Worm (Caenorhabditis elegans) whole organism, midembryonic: ENCODE results near the gene R10F2.5.

Source experiments
- T22C8.4 ChIP-seq: fragments of 200-800 bp; sonication (Bioruptor generic); IDR thresholded peaks from 2 replicates; pipeline ENCODE4 v1.3.6; 2022; ENCODE audit warnings: missing genetic modification characterization, missing compliant biosample characterization
- flt-1 ChIP-seq: fragments of 200-800 bp; sonication (Bioruptor generic); IDR thresholded peaks from 2 replicates; pipeline ENCODE4 v1.3.6; 2022; ENCODE audit warnings: missing genetic modification characterization, missing compliant biosample characterization
- klf-2 ChIP-seq: fragments of 200-800 bp; sonication (Bioruptor generic); conservative IDR thresholded peaks from 2 replicates; pipeline ENCODE4 v1.3.6; 2022; ENCODE audit warnings: missing genetic modification reagents, missing genetic modification characterization, missing compliant biosample characterization
- med-1 ChIP-seq: sonication (generic microtip); optimal IDR thresholded peaks from 2 replicates; lab custom pipeline; 2017; ENCODE audit warnings: missing genetic modification characterization, mild to moderate bottlenecking, missing compliant biosample characterization, antibody characterized with exemption, missing genetic modification reagents; ENCODE audit not compliant: insufficient read depth
- ref-1 ChIP-seq: fragments of 200-800 bp; sonication (Bioruptor generic); conservative IDR thresholded peaks from 2 replicates; pipeline ENCODE4 v1.3.6; 2022; ENCODE audit warnings: missing genetic modification reagents, missing genetic modification characterization, missing compliant biosample characterization
- tab-1 ChIP-seq: fragments of 200-800 bp; sonication (Bioruptor generic); IDR thresholded peaks from 2 replicates; pipeline ENCODE4 v1.3.6; 2022; ENCODE audit warnings: missing genetic modification characterization, missing compliant biosample characterization
- ztf-29 ChIP-seq: fragments of 200-800 bp; sonication (Bioruptor generic); IDR thresholded peaks from 2 replicates; pipeline ENCODE4 v1.3.6; 2022; ENCODE audit warnings: missing genetic modification reagents, missing genetic modification characterization, missing compliant biosample characterization

ce11 chrIII:2914029-2914428, 10.5 kb downstream of the R10F2.5 start:
- TF ChIP-seq ref-1 (GFP tag; lab: Robert Waterston, UW) (no peak), tab-1 (no peak), ztf-29 (GFP tag; lab: Robert Waterston, UW) (no peak), T22C8.4 (no peak), flt-1 (GFP tag; lab: Robert Waterston, UW) (no peak), klf-2 (GFP tag; lab: Robert Waterston, UW) (no peak), med-1 (GFP tag; lab: Kevin White, UChicago) (no peak)
